Worm (Caenorhabditis elegans): ENCODE data around the gene pkc-3.

pkc-3 gene

ce11 chrII:5379614-5380077 is at the start of gene pkc-3:
Gene pkc-3 (plus strand): TSS chrII:5380027.
- TF ChIP-seq tbx-2 (tag; optimal IDR thresholded peaks at IDR 0.05) (peak; percentile 14), ceh-14 (tag; optimal IDR thresholded peaks at IDR 0.05) (no peak), ceh-2 (tag; optimal IDR thresholded peaks at IDR 0.05) (peak; percentile 9), ceh-45 (GFP tag; IDR thresholded peaks at IDR 0.05) (no peak), elt-2 (tag; optimal IDR thresholded peaks at IDR 0.05) (peak; percentile 74), F13H6.1 (tag; optimal IDR thresholded peaks at IDR 0.05) (no peak), nfya-1 (tag; optimal IDR thresholded peaks at IDR 0.05) (peak; percentile 34), ama-1 (optimal IDR thresholded peaks at IDR 0.05) (peak; percentile 43), T23F11.4 (GFP tag; optimal IDR thresholded peaks at IDR 0.05) (peak; percentile 26), hlh-8 (tag; optimal IDR thresholded peaks at IDR 0.05) (no peak), elt-4 (tag; optimal IDR thresholded peaks at IDR 0.05) (no peak), ttx-3 (tag; optimal IDR thresholded peaks at IDR 0.05) (no peak), madf-2 (tag; optimal IDR thresholded peaks at IDR 0.05) (no peak), pax-1 (tag; optimal IDR thresholded peaks at IDR 0.05) (peak; percentile 26), fkh-6 (tag; optimal IDR thresholded peaks at IDR 0.05) (no peak), hlh-30 (tag; optimal IDR thresholded peaks at IDR 0.05; ENCODE audit: insufficient read depth) (peak; percentile 2), dve-1 (tag; optimal IDR thresholded peaks at IDR 0.05) (peak; percentile 4), C38D4.7 (GFP tag; optimal IDR thresholded peaks at IDR 0.05) (no peak)

ce11 chrII:5330206-5330686 is 49.6 kb upstream of the pkc-3 start:
- TF ChIP-seq elt-4 (tag; optimal IDR thresholded peaks at IDR 0.05) (no peak), syd-9 (tag; optimal IDR thresholded peaks at IDR 0.05) (no peak), pros-1 (tag; optimal IDR thresholded peaks at IDR 0.05) (no peak), che-1 (tag; optimal IDR thresholded peaks at IDR 0.05) (no peak), pha-2 (tag; optimal IDR thresholded peaks at IDR 0.05) (no peak), pat-9 (tag; optimal IDR thresholded peaks at IDR 0.05) (no peak), ceh-22 (tag; optimal IDR thresholded peaks at IDR 0.05) (no peak), ceh-45 (GFP tag; IDR thresholded peaks at IDR 0.05) (no peak), ceh-6 (GFP tag; optimal IDR thresholded peaks at IDR 0.05) (no peak), fkh-6 (tag; optimal IDR thresholded peaks at IDR 0.05) (no peak), pha-4 (tag; optimal IDR thresholded peaks at IDR 0.05) (no peak), dmd-4 (tag; optimal IDR thresholded peaks at IDR 0.05; ENCODE audit: borderline replicate concordance) (no peak), ama-1 (optimal IDR thresholded peaks at IDR 0.05) (no peak), ceh-30 (tag; optimal IDR thresholded peaks at IDR 0.05) (no peak), hlh-15 (tag; optimal IDR thresholded peaks at IDR 0.05) (no peak), ceh-31 (tag; optimal IDR thresholded peaks at IDR 0.05) (peak; percentile 31), T23F11.4 (GFP tag; optimal IDR thresholded peaks at IDR 0.05) (no peak), ceh-24 (tag; optimal IDR thresholded peaks at IDR 0.05) (no peak), F13H6.1 (tag; optimal IDR thresholded peaks at IDR 0.05) (no peak), C08G9.2 (tag; optimal IDR thresholded peaks at IDR 0.05) (no peak), nfya-1 (tag; optimal IDR thresholded peaks at IDR 0.05) (peak; percentile 70), hlh-30 (tag; optimal IDR thresholded peaks at IDR 0.05; ENCODE audit: insufficient read depth) (peak; percentile 48), madf-2 (tag; optimal IDR thresholded peaks at IDR 0.05) (no peak), ztf-16 (tag; optimal IDR thresholded peaks at IDR 0.05) (no peak), elt-2 (tag; optimal IDR thresholded peaks at IDR 0.05) (peak; percentile 59), lin-11 (tag; optimal IDR thresholded peaks at IDR 0.05) (no peak), tbx-7 (tag; optimal IDR thresholded peaks at IDR 0.05) (no peak), ref-2 (tag; optimal IDR thresholded peaks at IDR 0.05) (no peak), K02D7.2 (tag; optimal IDR thresholded peaks at IDR 0.05) (no peak), unc-55 (GFP tag; optimal IDR thresholded peaks at IDR 0.05) (peak; percentile 88), lim-6 (tag; optimal IDR thresholded peaks at IDR 0.05) (no peak), tbx-2 (tag; optimal IDR thresholded peaks at IDR 0.05) (no peak), sdc-2 (tag; optimal IDR thresholded peaks at IDR 0.05) (no peak), npax-4 (tag; optimal IDR thresholded peaks at IDR 0.05) (no peak), ceh-19 (GFP tag; optimal IDR thresholded peaks at IDR 0.05) (no peak), ceh-18 (tag; optimal IDR thresholded peaks at IDR 0.05) (peak; percentile 57), hlh-8 (tag; optimal IDR thresholded peaks at IDR 0.05) (no peak), pqm-1 (tag; optimal IDR thresholded peaks at IDR 0.05) (peak; percentile 55), nhr-232 (tag; optimal IDR thresholded peaks at IDR 0.05) (no peak), fax-1 (tag; optimal IDR thresholded peaks at IDR 0.05) (no peak), ahr-1 (tag; optimal IDR thresholded peaks at IDR 0.05) (no peak), hlh-6 (tag; optimal IDR thresholded peaks at IDR 0.05) (no peak), ceh-9 (tag; optimal IDR thresholded peaks at IDR 0.05) (no peak), ceh-48 (tag; optimal IDR thresholded peaks at IDR 0.05) (no peak)

All from whole organism, late embryonic.